Fruit fly (Drosophila melanogaster) ovary, adult (tissue): ENCODE data around the gene CG31871.

Source experiments
- CG17801 ChIP-seq: fragments of 200-800 bp; optimal IDR thresholded peaks from 2 replicates; lab custom pipeline; 2019; ENCODE audit warnings: missing biosample characterization, mild to moderate bottlenecking, missing genetic modification characterization, moderate library complexity; ENCODE audit not compliant: partially characterized antibody

CG31871 gene

DNA sequence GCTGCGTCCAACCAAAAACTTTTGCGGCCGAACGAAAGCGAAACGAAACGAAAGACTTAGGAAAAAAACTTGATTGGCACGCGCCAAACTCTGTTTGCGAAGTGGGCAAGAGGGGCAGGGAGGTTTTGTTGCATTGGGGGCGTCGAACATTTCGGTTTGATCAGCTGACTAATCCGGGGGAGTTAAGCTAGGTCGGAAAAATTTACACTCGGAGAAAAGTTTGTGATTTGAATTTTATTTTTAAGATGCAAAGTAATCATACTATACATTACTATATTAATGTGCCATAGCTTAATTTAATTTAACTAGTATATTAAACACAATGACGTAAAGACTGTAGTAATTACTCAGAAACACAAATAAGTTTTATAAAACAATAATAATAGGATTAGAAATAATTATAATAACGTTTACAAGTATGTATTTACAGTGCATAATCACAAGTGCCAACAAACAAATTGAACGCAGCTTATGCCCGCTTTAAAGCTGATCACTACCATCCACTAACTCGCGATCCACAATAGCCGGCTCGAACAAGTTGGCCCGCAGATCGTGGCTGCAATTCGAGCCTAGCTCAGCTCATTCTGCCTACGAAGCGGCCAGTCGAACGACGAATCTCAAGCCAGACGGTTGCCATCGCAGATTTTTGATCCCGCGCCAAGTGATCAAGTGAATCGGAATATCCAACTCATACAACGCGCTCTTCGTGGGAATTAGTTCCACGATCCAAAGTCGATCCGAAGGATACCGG lies at the start of gene CG31871:
TSS of gene CG31871 (plus strand) at position 592 of the 751 bp plus-strand sequence.
- TF ChIP-seq CG17801 = no peak

DNA sequence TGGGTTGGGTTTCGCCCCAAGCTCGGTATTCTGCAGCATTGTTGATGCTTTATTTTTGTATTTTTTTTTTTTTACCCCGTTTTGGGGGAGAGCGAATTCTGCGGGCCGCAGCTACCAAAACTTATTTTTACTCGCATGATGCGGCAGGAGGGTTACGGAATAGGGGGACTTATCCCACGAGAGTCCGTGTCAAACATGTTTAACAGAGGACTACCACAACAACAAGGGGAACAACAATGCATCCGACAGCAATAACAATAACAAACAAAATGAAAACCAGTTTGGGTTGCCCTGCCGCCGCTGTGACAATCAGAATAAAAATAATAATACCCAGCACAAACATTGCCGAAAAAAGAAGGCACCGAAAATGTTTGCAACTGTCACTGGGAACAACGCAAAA lies 48.8 kb upstream of the CG31871 start:
- no peak for TF ChIP-seq CG17801

DNA sequence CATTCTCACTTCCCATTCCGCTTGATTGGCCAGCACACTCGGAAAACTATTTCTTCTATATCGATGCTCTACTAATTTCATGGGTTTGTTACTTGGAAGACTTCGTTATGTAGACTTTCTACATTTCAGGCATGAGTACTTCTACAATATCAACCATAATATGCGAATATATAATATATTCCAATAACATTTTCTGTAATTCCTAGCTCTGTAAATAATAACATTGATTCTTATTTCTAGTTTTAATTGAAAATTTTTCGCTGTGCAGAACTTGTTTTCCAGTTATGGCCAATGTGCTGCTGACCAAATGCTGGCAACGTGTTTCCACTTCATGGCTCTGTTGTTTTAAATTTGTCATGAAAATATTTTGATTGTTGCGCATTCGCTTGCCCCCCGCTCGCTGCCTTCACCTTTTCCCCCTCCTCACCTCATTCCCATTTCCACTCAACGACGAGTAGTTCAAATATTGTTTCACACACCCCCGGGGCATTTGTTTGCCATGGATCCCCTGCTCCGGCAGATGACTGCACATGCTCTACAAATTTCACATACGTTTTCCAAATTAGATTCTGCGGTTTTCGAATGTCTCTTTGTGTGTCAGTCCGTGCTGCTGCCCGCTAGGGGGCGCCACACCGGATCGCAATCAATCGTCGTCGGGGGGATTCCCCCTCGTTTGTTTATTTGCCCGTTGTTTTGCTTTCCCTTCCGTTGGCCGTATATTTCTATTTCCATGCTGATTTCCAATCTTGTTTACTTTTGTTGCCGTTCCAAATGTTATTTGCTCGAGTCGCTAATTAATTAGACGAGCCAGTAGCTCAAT lies 47.0 kb upstream of the CG31871 start:
- no peak for TF ChIP-seq CG17801

- TF ChIP-seq CG17801 = no peak
Observed at dm6 chr2L:10615889-10616288, 46.0 kb upstream of the CG31871 start.

- no peak for TF ChIP-seq CG17801
Observed at dm6 chr2L:10616767-10617166, 45.1 kb upstream of the CG31871 start.

dm6 chr2L:10625935-10626334 lies 35.9 kb upstream of the CG31871 start:
- no peak for TF ChIP-seq CG17801

dm6 chr2L:10632702-10633101 lies 29.2 kb upstream of the CG31871 start:
- no peak for TF ChIP-seq CG17801

DNA sequence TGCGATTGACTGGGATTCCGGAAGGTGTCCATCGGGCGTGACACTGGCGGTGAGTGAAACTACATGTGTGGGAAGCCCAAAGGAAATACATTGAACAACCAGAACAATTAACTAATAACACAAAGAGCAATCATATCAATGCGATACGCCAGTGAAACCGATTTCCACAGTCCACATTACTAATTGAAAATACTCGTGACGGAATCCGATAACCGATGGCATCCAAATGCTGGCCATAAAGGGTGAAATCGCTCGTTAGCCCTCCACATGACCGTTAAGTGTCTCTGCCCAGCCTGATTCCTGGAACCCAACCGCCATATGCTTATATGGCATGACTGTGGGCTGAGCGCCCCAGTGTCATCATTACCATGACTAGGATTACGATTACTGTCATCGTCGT lies 23.5 kb upstream of the CG31871 start, which contains the start of gene CG7329:
TSS of gene CG7329 (minus strand) at position 101 of the 400 bp plus-strand sequence.
- no peak for TF ChIP-seq CG17801

DNA sequence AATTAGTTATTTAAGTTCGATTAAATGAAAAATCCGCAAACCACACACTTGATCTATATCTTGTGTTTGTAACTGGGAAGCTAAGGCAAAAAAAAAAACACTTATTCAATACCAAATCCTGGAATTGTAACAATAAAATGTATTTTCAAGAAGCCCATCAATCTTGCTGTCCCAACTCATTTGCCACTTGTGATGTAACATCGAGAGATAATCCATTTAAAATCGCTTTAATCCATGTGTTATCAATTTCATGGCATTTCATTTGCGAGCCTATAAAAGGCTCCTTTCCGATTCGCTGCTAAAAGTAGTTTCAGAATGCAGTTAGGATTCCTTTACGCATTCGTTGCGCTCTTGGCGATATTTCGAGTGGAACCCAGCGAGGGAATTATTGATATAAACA lies 22.2 kb upstream of the CG31871 start, which contains the start of gene CG31872:
TSS of gene CG31872 (plus strand) at position 301 of the 400 bp plus-strand sequence.
- no peak for TF ChIP-seq CG17801

DNA sequence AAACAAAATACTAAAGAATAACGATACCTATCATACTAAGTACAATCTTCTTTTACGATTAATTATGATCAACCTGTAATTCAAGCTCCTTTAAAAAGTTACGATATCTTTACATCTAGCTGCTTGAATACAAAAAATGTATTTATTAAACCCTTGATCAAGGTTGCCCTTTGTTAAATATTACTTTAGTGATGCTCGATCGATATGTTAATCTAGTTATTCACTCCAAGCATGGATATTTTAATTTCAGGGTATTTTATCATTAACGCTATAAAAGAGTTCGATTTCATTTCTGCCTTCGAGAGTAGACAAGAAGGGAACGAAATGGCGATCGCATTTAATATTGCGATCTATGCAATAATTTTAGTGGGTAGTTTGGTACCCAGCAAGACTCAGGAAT lies 18.2 kb upstream of the CG31871 start, which contains the start of gene CG18284:
TSS of gene CG18284 (plus strand) at position 301 of the 400 bp plus-strand sequence.
- no peak for TF ChIP-seq CG17801

DNA sequence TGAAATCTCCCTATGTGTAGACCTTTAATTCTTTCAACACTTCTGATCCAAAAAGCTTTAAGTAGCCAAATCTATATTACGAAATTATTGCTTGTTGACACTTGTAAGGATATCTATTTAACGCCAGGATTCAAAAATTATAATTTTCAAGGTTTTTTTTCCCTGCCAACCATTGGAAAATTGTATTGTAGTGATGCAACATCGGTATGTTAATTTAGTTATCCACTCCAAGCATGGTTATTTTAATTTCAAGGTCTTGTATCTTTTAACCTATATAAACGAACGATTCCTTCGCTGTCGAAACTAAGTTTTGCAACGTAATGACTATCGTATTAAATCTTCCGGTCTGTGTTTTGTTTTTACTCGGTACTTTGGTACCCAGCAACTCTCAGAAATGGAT lies 15.8 kb upstream of the CG31871 start, which contains the start of gene CG17097:
TSS of gene CG17097 (plus strand) at position 301 of the 400 bp plus-strand sequence.
- no peak for TF ChIP-seq CG17801

dm6 chr2L:10646726-10647125 lies 15.2 kb upstream of the CG31871 start:
- TF ChIP-seq CG17801 = no peak

- no peak for TF ChIP-seq CG17801
Observed at dm6 chr2L:10647720-10648349, 14.0 kb upstream of the CG31871 start.

DNA sequence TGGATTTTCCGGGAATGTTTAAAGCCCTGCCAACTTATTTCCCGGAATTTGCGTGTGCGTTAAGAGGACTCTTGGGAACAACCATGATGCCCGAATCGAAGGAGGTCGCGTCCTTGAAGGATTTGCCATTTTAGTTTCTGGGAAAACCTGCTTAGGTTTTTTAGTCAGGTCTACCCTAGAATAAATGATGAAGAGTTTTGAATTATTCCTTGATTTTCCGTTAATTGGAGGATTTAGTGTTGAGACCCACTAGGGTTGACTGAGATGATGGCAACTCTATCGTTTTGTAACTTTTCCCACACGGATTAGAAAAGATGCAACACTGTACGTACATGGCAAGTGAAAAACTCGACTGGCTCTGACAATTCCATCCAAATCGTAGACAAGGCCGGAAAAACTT lies 10.6 kb upstream of the CG31871 start, which contains the start of gene dbf:
TSS of gene dbf (plus strand) at position 301 of the 400 bp plus-strand sequence.
- no peak for TF ChIP-seq CG17801

DNA sequence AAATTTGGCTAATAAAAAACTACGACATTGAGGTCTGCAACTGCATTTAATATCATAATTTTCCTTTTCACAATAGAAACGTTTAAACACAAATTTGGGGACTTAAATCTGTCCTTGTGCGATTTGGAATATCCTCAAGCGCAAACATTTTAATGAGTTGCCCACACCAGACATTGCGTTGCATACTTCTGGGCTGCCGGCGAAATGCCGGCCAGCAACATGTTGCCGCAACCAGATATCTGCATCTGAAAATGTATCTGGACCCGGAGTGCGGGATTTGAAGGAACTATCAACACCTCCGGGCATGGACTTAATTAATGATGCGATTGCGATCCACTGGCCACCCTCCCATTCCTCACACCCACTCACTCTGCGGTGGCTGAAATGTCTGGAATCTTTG lies 7.4 kb upstream of the CG31871 start:
- no peak for TF ChIP-seq CG17801

- TF ChIP-seq CG17801 = no peak
Observed at dm6 chr2L:10657981-10658380, 3.9 kb upstream of the CG31871 start, which contains the start of gene CG45690. Gene CG45690 (plus strand): TSS chr2L:10658281.

- TF ChIP-seq CG17801 = no peak
Observed at dm6 chr2L:10665603-10666002, 3.7 kb downstream of the CG31871 start.
